Fruit fly (Drosophila melanogaster) whole organism, embryonic: ENCODE data around the gene Tango2.

ENCODE experiments used
- Adf1 ChIP-seq: fragments of 200-800 bp; sonication (Bioruptor generic); IDR thresholded peaks from 2 replicates; pipeline ENCODE4 v1.3.6; 2022; ENCODE audit warnings: missing biosample characterization, missing genetic modification characterization
- CG10462 ChIP-seq: fragments of 200-800 bp; sonication (Bioruptor generic); optimal IDR thresholded peaks from 2 replicates; lab custom pipeline; 2016; ENCODE audit warnings: missing biosample characterization, missing genetic modification characterization
- CG10543 ChIP-seq: fragments of 200-800 bp; sonication (Bioruptor generic); optimal IDR thresholded peaks from 3 replicates; lab custom pipeline; 2017; ENCODE audit warnings: missing biosample characterization, mild to moderate bottlenecking, missing genetic modification characterization, moderate library complexity
- CG12769 ChIP-seq: fragments of 200-800 bp; sonication (Bioruptor generic); optimal IDR thresholded peaks from 2 replicates; lab custom pipeline; 2019; ENCODE audit warnings: missing biosample characterization, mild to moderate bottlenecking, missing genetic modification characterization, moderate library complexity
- CG14441 ChIP-seq: fragments of 200-800 bp; sonication (Bioruptor generic); IDR thresholded peaks from 2 replicates; pipeline ENCODE4 v1.3.6; 2022; ENCODE audit warnings: missing biosample characterization, missing genetic modification characterization
- CG17359 ChIP-seq: fragments of 200-800 bp; sonication (Bioruptor generic); optimal IDR thresholded peaks from 3 replicates; lab custom pipeline; 2018; ENCODE audit warnings: missing biosample characterization, mild to moderate bottlenecking, missing genetic modification characterization, moderate library complexity
- CG2120 ChIP-seq: fragments of 200-800 bp; sonication (Bioruptor generic); optimal IDR thresholded peaks from 3 replicates; lab custom pipeline; 2016; ENCODE audit warnings: missing biosample characterization, missing genetic modification characterization
- CG31365 ChIP-seq: fragments of 200-800 bp; sonication (Bioruptor generic); optimal IDR thresholded peaks from 2 replicates; lab custom pipeline; 2018; ENCODE audit warnings: missing biosample characterization, mild to moderate bottlenecking, missing genetic modification characterization
- CG32532 ChIP-seq: fragments of 200-800 bp; sonication (Bioruptor generic); IDR thresholded peaks from 2 replicates; pipeline ENCODE4 v1.3.6; 2022; ENCODE audit warnings: missing biosample characterization, missing genetic modification characterization
- CG5245 ChIP-seq: fragments of 200-800 bp; sonication (Bioruptor generic); optimal IDR thresholded peaks from 3 replicates; lab custom pipeline; 2016; ENCODE audit warnings: missing biosample characterization, missing genetic modification characterization
- CG9727 ChIP-seq: fragments of 200-800 bp; sonication (Bioruptor generic); optimal IDR thresholded peaks from 3 replicates; lab custom pipeline; 2017; ENCODE audit warnings: missing biosample characterization, mild to moderate bottlenecking, missing genetic modification characterization
- CG9797 ChIP-seq: fragments of 200-800 bp; sonication (Bioruptor generic); optimal IDR thresholded peaks from 3 replicates; lab custom pipeline; 2018; ENCODE audit warnings: missing biosample characterization, mild to moderate bottlenecking, missing genetic modification characterization
- CkIIα-i1 ChIP-seq: fragments of 200-800 bp; sonication (Bioruptor generic); IDR thresholded peaks from 2 replicates; pipeline ENCODE4 v1.3.6; 2022; ENCODE audit warnings: missing biosample characterization, missing genetic modification characterization
- Deaf1 ChIP-seq: fragments of 200-800 bp; optimal IDR thresholded peaks from 3 replicates; lab custom pipeline; 2019; ENCODE audit warnings: missing biosample characterization, mild to moderate bottlenecking, missing genetic modification characterization, moderate library complexity
- Elba2 ChIP-seq: fragments of 200-800 bp; sonication (Bioruptor generic); optimal IDR thresholded peaks from 3 replicates; lab custom pipeline; 2016; ENCODE audit warnings: missing biosample characterization, missing genetic modification characterization
- Hand ChIP-seq: fragments of 200-800 bp; sonication (Bioruptor generic); optimal IDR thresholded peaks from 2 replicates; lab custom pipeline; 2017; ENCODE audit warnings: mild to moderate bottlenecking, missing biosample characterization, missing genetic modification reagents, missing genetic modification characterization
- Hr39 ChIP-seq: fragments of >200 bp; optimal IDR thresholded peaks from 2 replicates; lab custom pipeline; 2017
- Kr ChIP-seq: fragments of 200-800 bp; sonication (Bioruptor generic); optimal IDR thresholded peaks from 2 replicates; lab custom pipeline; 2017; ENCODE audit warnings: missing biosample characterization, mild to moderate bottlenecking, missing genetic modification characterization
- MESR4 ChIP-seq: fragments of 200-800 bp; sonication (Bioruptor generic); optimal IDR thresholded peaks from 2 replicates; lab custom pipeline; 2018; ENCODE audit warnings: missing biosample characterization, mild to moderate bottlenecking, missing genetic modification characterization, moderate library complexity
- Max ChIP-seq: fragments of 200-800 bp; sonication (Bioruptor generic); optimal IDR thresholded peaks from 2 replicates; lab custom pipeline; 2016; ENCODE audit warnings: missing biosample characterization, mild to moderate bottlenecking, missing genetic modification characterization
- Nf-YB ChIP-seq: fragments of 200-800 bp; sonication (Bioruptor generic); optimal IDR thresholded peaks from 3 replicates; lab custom pipeline; 2019; ENCODE audit warnings: missing biosample characterization, mild to moderate bottlenecking, missing genetic modification characterization, moderate library complexity
- Pdp1 ChIP-seq, 2 experiments: fragments of 200-800 bp; sonication (Bioruptor generic); optimal IDR thresholded peaks; 3 replicates each; lab custom pipeline; 2016; ENCODE audit warnings: missing biosample characterization in 2 of 2, missing genetic modification characterization in 2 of 2, mild to moderate bottlenecking in 1 of 2, moderate library complexity in 1 of 2
- ab ChIP-seq: fragments of 200-800 bp; sonication (Bioruptor generic); optimal IDR thresholded peaks from 2 replicates; lab custom pipeline; 2016; ENCODE audit warnings: missing biosample characterization, missing genetic modification characterization
- amos ChIP-seq: fragments of 200-800 bp; sonication (Bioruptor generic); IDR thresholded peaks from 2 replicates; pipeline ENCODE4 v1.3.6; 2022; ENCODE audit warnings: missing biosample characterization, missing genetic modification characterization; ENCODE audit not compliant: partially characterized antibody
- chif ChIP-seq, 2 experiments: fragments of 200-800 bp; sonication (Bioruptor generic); optimal IDR thresholded peaks; 3 replicates each; lab custom pipeline; 2016; ENCODE audit warnings: missing biosample characterization in 2 of 2, missing genetic modification characterization in 2 of 2
- chinmo ChIP-seq: fragments of 200-800 bp; sonication (Bioruptor generic); IDR thresholded peaks from 4 replicates; pipeline ENCODE4 v1.3.6; 2022; ENCODE audit warnings: missing biosample characterization, missing genetic modification characterization; ENCODE audit not compliant: partially characterized antibody
- corto ChIP-seq: fragments of 200-800 bp; sonication (Bioruptor generic); optimal IDR thresholded peaks from 2 replicates; lab custom pipeline; 2016; ENCODE audit warnings: missing biosample characterization, mild to moderate bottlenecking, missing genetic modification characterization, moderate library complexity
- cwo ChIP-seq: fragments of 200-800 bp; sonication (Bioruptor generic); optimal IDR thresholded peaks from 3 replicates; lab custom pipeline; 2017; ENCODE audit warnings: missing biosample characterization, missing genetic modification characterization, mild to moderate bottlenecking, moderate library complexity, missing genetic modification reagents
- dati ChIP-seq: fragments of 200-800 bp; sonication (Bioruptor generic); IDR thresholded peaks from 2 replicates; pipeline ENCODE4 v1.3.6; 2022; ENCODE audit warnings: missing biosample characterization, missing genetic modification characterization
- dimm ChIP-seq: fragments of 200-800 bp; sonication (Bioruptor generic); IDR thresholded peaks from 2 replicates; pipeline ENCODE4 v1.3.6; 2022; ENCODE audit warnings: missing biosample characterization, missing genetic modification characterization
- dmrt11E ChIP-seq: fragments of 200-800 bp; sonication (Bioruptor generic); optimal IDR thresholded peaks from 3 replicates; lab custom pipeline; 2018; ENCODE audit warnings: missing biosample characterization, mild to moderate bottlenecking, missing genetic modification characterization, moderate library complexity
- dpn ChIP-seq, 2 experiments: fragments of 200-800 bp; sonication (Bioruptor generic); optimal IDR thresholded peaks; 3 replicates each; lab custom pipeline; 2016; ENCODE audit warnings: missing biosample characterization in 2 of 2, missing genetic modification characterization in 2 of 2
- dysf ChIP-seq: fragments of 200-800 bp; sonication (Bioruptor generic); IDR thresholded peaks from 3 replicates; pipeline ENCODE4 v1.3.6; 2022; ENCODE audit warnings: missing biosample characterization, missing genetic modification characterization
- esg ChIP-seq: fragments of 200-800 bp; sonication (Bioruptor generic); conservative IDR thresholded peaks from 2 replicates; pipeline ENCODE4 v1.3.6; 2022; ENCODE audit warnings: missing biosample characterization, missing genetic modification characterization
- her ChIP-seq: fragments of 200-800 bp; sonication (Bioruptor generic); optimal IDR thresholded peaks from 2 replicates; lab custom pipeline; 2016; ENCODE audit warnings: missing biosample characterization, missing genetic modification characterization
- lmd ChIP-seq: fragments of 200-800 bp; sonication (Bioruptor generic); IDR thresholded peaks from 2 replicates; pipeline ENCODE4 v1.3.6; 2022; ENCODE audit warnings: missing biosample characterization, missing genetic modification characterization
- mirr ChIP-seq: fragments of 200-800 bp; sonication (Bioruptor generic); optimal IDR thresholded peaks from 3 replicates; lab custom pipeline; 2018; ENCODE audit warnings: missing biosample characterization, mild to moderate bottlenecking, missing genetic modification characterization
- nerfin-2 ChIP-seq: fragments of 200-800 bp; sonication (Bioruptor generic); IDR thresholded peaks from 2 replicates; pipeline ENCODE4 v1.3.6; 2022; ENCODE audit warnings: missing biosample characterization, missing genetic modification characterization; ENCODE audit not compliant: partially characterized antibody
- pnt ChIP-seq: fragments of 200-800 bp; sonication (Bioruptor generic); optimal IDR thresholded peaks from 3 replicates; lab custom pipeline; 2016; ENCODE audit warnings: missing biosample characterization, missing genetic modification characterization
- scrt ChIP-seq: fragments of 200-800 bp; sonication (Bioruptor generic); optimal IDR thresholded peaks from 2 replicates; lab custom pipeline; 2018; ENCODE audit warnings: missing biosample characterization, mild to moderate bottlenecking, missing genetic modification characterization, moderate library complexity
- sd ChIP-seq: fragments of 200-800 bp; sonication (Bioruptor generic); optimal IDR thresholded peaks from 3 replicates; lab custom pipeline; 2018; ENCODE audit warnings: missing biosample characterization, mild to moderate bottlenecking, missing genetic modification characterization, moderate library complexity
- sens ChIP-seq: fragments of 200-800 bp; sonication (Bioruptor generic); peaks from one replicate; lab custom pipeline; 2016; ENCODE audit warnings: missing biosample characterization, missing genetic modification characterization
- so ChIP-seq: fragments of 200-800 bp; sonication (Bioruptor generic); IDR thresholded peaks from 3 replicates; pipeline ENCODE4 v1.3.6; 2022; ENCODE audit warnings: missing biosample characterization, missing genetic modification characterization
- sr ChIP-seq: fragments of 200-800 bp; sonication (Bioruptor generic); IDR thresholded peaks from 3 replicates; pipeline ENCODE4 v1.3.6; 2022; ENCODE audit warnings: missing biosample characterization, missing genetic modification characterization
- tap ChIP-seq: fragments of 200-800 bp; optimal IDR thresholded peaks from 3 replicates; lab custom pipeline; 2019; ENCODE audit warnings: missing biosample characterization, mild to moderate bottlenecking, missing genetic modification characterization, moderate library complexity

Tango2 gene

dm6 chrX:13602071-13602858 lies 14.5 kb upstream of the Tango2 start, which contains the start of gene up (continued):
- TF ChIP-seq scrt (GFP tag; lab: Kevin White, UChicago) = peak; percentile 9
- TF ChIP-seq CG2120 (GFP tag; lab: Kevin White, UChicago) = no peak
- 0 out of 2 replicates have a peak, but pooled peaks have one; percentile 7 for TF ChIP-seq CG32532 (GFP tag; lab: Robert Waterston, UW)
- 0 out of 4 replicates have a peak, but pooled peaks have one; percentile 49 for TF ChIP-seq chinmo (GFP tag; lab: Robert Waterston, UW)
- TF ChIP-seq pnt (GFP tag; lab: Kevin White, UChicago) = no peak
- peak in 1 of 2 experiments; percentile 74 for TF ChIP-seq Pdp1 (GFP tag; optimal IDR thresholded peaks at IDR 0.05; lab: Kevin White, UChicago)
- no peak for TF ChIP-seq dati (GFP tag; lab: Robert Waterston, UW)
- 0 out of 3 replicates have a peak, but pooled peaks have one; percentile 6 for TF ChIP-seq so (GFP tag; lab: Robert Waterston, UW)

dm6 chrX:13604499-13604898 lies 12.3 kb upstream of the Tango2 start:
- TF ChIP-seq CG31365 (no peak), CG5245 (no peak), CG9727 (no peak), CG10462 (GFP tag; lab: Kevin White, UChicago) (no peak), corto (GFP tag; lab: Kevin White, UChicago) (no peak), sd (tag; lab: Kevin White, UChicago) (peak; percentile 64), sr (peak; percentile 78; the same call in 2 of the 3 replicates), Hr39 (lab: Kevin White, UChicago) (no peak), CG17359 (tag; lab: Kevin White, UChicago) (no peak), CG12769 (tag; lab: Kevin White, UChicago) (peak; percentile 78), chif (GFP tag; optimal IDR thresholded peaks at IDR 0.05; lab: Kevin White, UChicago) (no peak), scrt (GFP tag; lab: Kevin White, UChicago) (no peak), dimm (GFP tag; lab: Robert Waterston, UW) (no peak), CG10543 (peak; percentile 8), lmd (GFP tag; lab: Robert Waterston, UW) (no peak), CG14441 (no peak), Deaf1 (peak; percentile 86), Adf1 (GFP tag; lab: Robert Waterston, UW) (no peak), esg (GFP tag; lab: Robert Waterston, UW) (no peak), CkIIα-i1 (GFP tag; lab: Robert Waterston, UW) (no peak), mirr (GFP tag; lab: Kevin White, UChicago) (no peak)

dm6 chrX:13605381-13605780 lies 11.4 kb upstream of the Tango2 start, which contains the start of gene CG11178:
CG11178 (plus strand) TSS chrX:13605681.
- TF ChIP-seq tap (no peak), ab (GFP tag; lab: Kevin White, UChicago) (no peak), dmrt11E (tag; lab: Kevin White, UChicago) (no peak), sens (GFP tag; lab: Kevin White, UChicago) (peak; percentile 36), her (GFP tag; lab: Kevin White, UChicago) (no peak)

- TF ChIP-seq Kr (GFP tag; lab: Kevin White, UChicago) = no peak
- TF ChIP-seq Nf-YB (GFP tag; lab: Kevin White, UChicago) = peak; percentile 75
- TF ChIP-seq Elba2 (GFP tag; lab: Kevin White, UChicago) = peak; percentile 61
- TF ChIP-seq dysf = no peak
- TF ChIP-seq Max (GFP tag; lab: Kevin White, UChicago) = no peak
- TF ChIP-seq dpn (GFP tag; optimal IDR thresholded peaks at IDR 0.05; lab: Kevin White, UChicago) = no peak
- TF ChIP-seq CG9797 (GFP tag; lab: Kevin White, UChicago) = no peak
- no peak for TF ChIP-seq Hand (GFP tag; lab: Kevin White, UChicago)
- peak; percentile 70; the same call in 1 of the 2 replicates for TF ChIP-seq amos (GFP tag; lab: Robert Waterston, UW)
- TF ChIP-seq MESR4 (GFP tag; lab: Kevin White, UChicago) = peak; percentile 69
- TF ChIP-seq cwo = no peak
- peak; percentile 25; the same call in 1 of the 2 replicates for TF ChIP-seq nerfin-2 (GFP tag; lab: Robert Waterston, UW)
Observed at dm6 chrX:13605942-13606491, 10.8 kb upstream of the Tango2 start.
